Fruit fly (Drosophila melanogaster): Measurements from ENCODE around the gene laf.

The laf gene

DNA sequence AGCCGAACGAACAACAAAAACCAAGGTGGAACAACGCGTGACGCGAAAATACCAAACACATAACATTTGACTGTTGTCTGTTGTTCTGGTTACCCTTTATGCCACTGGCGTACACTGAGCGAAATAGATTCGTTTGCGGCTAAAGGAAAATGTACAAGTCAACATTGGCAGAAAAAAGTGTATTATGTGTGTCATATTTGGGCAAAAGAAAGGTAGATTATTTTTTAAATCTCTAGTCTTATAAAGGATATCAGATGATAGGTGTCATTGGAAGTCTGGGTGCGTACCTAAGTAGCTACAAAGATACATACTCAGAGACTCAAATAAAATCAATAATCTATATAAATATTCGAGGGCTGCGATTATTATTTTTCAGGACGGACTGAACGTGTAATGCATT, 5.5 kb upstream of the laf start:
- TF ChIP-seq CTCF (optimal IDR thresholded peaks at IDR 0.05) (no peak), CG8478 (optimal IDR thresholded peaks at IDR 0.05) (no peak)

DNA sequence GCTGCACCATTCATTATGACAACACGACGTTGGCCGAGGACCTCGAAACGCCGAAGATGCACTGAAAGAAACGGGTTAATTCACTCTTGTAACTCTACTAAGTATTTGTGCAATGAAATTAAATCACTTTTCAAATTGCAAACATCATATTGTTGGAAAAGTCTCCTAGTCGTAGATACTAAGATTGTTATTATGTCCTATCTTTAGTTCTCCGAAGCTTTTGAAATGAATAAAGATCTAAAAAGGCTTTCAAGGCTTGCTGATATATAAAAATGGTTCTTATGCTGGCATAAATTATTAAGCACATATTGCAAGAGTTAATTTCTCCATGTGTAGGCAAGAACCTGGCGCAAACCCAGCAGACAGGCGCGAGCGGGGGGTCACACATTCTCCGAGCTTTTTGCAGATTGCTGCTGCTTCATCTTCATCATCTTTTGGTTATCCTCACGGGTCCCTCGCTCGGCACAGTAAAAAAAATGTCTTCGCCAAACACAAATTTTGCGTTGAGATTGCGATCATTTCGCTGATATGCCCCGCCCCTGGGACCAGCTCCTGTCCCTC, 4.9 kb upstream of the laf start:
- no peak for TF ChIP-seq CG8478 (optimal IDR thresholded peaks at IDR 0.05)
- TF ChIP-seq CTCF (optimal IDR thresholded peaks at IDR 0.05) = no peak

DNA sequence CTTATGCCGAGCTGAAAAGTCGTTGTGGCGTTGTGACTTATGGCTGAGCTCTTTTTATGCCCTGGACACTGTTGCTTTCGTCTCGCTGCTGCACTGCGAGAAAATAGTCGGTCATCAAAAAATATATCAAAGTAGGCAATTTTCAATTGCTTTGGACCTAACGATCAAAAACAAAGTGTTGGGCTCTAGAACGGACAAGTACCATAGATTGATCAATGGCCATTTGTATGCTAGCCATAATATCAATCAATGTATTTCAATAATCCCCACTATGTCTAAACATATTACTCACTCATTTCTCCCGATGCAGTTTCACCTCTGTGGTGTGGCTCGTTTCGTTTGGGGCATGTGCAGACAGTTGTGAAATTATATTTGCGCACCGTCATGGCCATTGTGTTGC, 4.6 kb downstream of the laf start:
- TF ChIP-seq CG8478 (optimal IDR thresholded peaks at IDR 0.05) (no peak), CTCF (optimal IDR thresholded peaks at IDR 0.05) (no peak)

DNA sequence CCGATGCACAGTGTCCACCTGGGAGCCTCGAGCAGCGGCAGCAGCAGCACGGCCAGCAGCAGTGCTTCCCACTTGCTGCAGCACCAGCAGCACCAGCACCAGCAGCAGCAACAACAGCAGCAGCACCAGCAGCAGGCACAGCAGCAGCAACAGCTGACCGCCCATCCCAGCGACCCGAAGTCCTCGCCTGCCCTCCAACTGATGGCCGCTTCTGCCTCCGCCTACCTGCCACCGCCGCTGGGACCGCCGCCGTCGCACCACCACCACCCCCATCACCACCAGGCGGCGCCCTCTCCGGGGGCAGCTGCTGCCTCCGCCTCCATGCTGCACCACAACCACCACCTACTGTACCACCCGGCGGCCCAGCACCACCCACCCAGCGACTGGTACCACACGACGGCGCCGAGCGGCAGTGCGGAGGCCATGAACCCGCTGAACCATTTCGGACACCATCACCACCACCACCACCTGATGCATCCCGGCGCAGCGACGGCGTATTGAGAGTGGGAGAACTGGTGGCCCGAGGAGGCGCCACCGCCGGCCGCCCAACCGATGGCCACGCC, 9.6 kb downstream of the laf start:
- TF ChIP-seq CG8478 (optimal IDR thresholded peaks at IDR 0.05) (no peak), CTCF (optimal IDR thresholded peaks at IDR 0.05) (no peak)

DNA sequence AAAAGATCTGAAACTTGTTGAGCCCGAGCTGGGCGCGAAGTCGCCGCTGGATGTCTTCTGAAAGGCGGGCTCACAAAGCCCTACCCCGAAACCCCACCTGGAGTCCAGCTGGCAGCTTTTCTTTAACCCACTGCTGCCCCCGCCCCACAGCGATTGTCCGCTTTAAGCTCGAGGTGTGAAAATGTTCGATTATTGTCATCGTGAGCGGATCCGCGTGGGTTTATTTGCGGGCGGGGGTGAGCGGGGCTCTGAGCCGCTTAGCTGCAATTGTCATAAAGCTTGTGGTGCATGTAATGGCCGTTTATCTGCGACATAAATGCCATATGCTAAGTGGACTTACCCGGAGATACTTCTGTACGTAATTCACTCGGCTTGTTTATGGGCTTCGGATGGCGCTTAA, 11.4 kb downstream of the laf start:
- no peak for TF ChIP-seq CG8478 (optimal IDR thresholded peaks at IDR 0.05)
- TF ChIP-seq CTCF (optimal IDR thresholded peaks at IDR 0.05) = no peak

DNA sequence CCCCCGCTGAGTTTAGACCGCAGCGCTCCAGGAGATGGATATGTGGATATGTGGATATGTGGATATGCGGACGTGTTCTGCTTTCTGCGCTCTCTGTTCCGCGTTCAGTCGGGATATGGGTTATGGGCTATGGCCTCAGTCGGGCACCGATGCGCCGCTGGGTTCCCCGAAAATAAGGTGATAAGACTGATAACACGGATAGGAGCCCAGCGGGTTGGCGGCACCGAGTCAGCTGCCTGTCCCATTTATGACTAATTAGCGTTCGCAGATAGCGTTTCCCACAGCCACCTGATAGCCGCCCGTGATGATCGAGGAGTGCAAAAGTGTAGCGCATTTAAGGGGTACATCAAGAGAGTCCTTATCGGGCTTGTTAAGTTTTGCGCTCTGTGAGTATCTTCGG, 12.3 kb downstream of the laf start:
- TF ChIP-seq CG8478 (optimal IDR thresholded peaks at IDR 0.05) (no peak), CTCF (optimal IDR thresholded peaks at IDR 0.05) (no peak)

DNA sequence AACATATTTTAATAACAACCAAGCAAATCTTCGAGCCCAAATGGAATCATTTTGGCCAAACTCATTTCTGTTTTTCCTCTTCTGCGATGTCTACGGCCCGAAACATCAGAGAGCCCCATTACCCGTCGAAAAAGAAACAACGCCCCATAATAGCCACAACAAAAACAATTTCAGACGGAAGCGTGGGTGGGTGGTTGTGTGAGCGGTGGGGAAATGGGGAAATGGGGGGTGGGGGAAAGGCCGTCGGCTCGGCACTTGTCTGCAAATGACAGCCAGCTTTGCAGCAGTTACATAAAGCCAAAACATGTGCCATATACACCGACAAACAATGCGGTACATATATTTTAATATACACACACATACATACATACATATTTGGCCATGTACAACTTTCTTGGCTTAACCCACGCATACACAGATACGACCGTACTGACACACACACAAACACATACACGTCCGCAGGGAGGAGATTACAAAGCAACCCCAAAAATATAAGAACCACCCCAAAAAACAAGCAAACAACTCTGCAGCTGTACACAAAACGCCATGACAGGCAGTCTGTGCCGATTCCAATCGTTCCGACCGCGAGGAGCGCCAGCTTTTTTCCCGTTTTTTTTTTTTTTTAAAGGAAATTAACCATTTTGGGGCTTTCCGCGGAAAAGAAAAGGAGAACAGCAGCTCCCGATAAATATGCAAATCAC, 13.3 kb downstream of the laf start:
- TF ChIP-seq CG8478 (optimal IDR thresholded peaks at IDR 0.05) (no peak), CTCF (optimal IDR thresholded peaks at IDR 0.05) (no peak)

DNA sequence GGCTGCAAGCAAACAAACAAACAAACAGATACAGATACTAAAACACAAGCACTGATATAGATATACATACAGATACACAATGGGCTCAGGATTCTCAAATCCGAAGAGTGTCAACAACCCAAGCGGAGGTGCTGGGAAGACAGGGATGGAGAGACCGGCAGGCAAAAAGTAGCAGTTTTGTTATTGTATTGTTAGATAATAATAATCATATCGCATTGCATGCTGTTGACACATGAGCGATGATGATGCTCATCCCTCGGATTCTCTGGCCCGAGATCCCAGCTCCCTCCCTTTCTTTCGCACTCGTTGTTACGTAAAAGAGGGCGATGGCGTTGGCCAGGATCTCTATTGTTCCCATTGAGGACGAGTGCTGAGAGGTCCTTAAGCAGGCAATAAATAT, 14.5 kb downstream of the laf start:
- TF ChIP-seq CTCF (optimal IDR thresholded peaks at IDR 0.05) = no peak
- no peak for TF ChIP-seq CG8478 (optimal IDR thresholded peaks at IDR 0.05)

DNA sequence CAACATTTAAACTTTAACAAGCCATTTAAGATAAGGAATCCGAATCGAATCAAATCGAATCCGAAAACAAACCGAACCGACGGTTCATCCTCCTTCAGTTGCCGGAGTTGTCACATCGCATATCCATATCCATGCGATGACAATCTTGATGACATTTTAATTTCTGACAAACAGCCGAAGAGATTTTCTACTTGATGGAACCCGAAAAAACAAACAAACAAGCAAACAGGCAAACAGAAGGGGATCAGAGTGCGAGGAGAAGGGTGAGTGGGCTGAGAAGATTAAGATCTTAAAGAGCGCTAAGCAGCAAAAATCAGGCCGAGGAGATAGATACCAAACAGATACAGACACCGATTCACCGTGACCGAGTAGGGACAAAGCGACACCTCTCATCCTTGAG, 17.2 kb downstream of the laf start:
- no peak for TF ChIP-seq CG8478 (optimal IDR thresholded peaks at IDR 0.05)
- no peak for TF ChIP-seq CTCF (optimal IDR thresholded peaks at IDR 0.05)

DNA sequence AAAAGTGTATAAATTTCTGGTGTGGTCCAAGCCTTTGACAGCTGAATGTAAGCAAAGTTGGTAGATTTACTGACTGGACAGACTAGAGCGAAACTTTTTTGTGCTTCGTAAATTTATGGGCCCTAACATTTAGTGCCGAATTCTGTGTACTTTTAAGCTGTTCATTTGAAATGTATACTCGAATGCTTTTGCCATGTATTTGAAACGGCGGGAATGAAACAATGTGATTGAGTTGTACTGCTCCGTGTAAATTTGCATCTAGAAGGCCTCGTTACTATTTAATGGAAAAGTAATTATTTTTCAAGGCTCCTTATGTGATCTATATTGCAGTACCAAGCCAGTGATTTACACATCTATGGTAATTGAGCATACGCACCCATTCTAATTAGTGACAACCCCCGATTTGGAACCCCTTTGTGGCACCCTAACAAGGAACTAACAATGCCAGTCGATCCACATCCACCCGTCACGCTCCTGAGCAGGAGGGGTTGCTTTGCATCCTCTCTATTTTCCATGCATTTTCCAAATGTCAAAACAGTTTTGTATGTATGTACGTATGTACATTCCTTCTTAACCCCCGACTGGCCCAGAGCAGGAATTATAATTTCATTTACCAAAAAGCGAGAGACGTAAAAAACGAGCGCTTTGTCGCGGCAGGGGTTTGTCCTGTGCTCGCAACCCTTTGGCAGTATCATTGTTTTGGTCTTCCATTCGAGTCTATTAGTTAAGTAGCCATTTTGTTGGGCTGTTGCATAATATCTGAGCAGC, 19.6 kb downstream of the laf start:
- TF ChIP-seq CG8478 (optimal IDR thresholded peaks at IDR 0.05) = no peak
- TF ChIP-seq CTCF (optimal IDR thresholded peaks at IDR 0.05) = no peak

DNA sequence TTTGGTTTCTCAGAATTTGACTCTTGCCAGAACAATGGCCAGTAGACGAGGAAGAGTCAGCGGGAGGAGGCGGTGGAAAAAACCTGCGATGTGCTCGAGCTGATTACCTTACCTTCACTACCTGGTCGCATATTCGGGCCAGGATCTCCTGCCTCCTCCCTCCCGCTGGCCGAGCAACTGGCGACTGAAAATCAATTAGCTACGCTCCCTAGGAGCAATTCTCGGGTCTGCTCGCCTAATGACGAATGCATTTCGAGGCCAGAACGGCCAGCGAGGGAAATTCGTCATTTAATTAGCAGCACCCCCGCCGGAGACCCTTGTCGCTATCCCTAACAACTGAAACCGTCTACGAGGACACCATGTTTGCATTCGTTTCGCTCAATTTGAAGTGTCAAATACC, 20.3 kb downstream of the laf start:
- no peak for TF ChIP-seq CTCF (optimal IDR thresholded peaks at IDR 0.05)
- TF ChIP-seq CG8478 (optimal IDR thresholded peaks at IDR 0.05) = no peak

DNA sequence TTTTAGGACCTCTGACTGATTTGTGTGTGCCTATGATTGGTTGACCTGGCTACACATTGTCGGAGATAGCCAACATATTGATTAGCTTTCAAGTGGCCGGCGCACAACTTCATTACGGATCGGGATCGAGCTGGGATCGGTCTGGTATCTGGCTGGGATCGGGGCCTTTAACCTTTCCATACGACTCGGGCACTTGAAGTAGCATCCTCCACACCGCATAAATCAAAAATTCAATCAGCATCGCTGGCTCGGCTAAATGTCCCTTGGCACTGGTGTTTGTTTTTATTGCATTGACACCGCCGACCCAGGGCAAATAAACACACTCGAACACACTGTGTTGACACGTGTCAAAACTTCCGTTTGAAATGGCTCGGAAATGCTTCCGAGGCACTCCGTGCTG, 22.6 kb downstream of the laf start:
- TF ChIP-seq CG8478 (optimal IDR thresholded peaks at IDR 0.05) (no peak), CTCF (optimal IDR thresholded peaks at IDR 0.05) (no peak)

DNA sequence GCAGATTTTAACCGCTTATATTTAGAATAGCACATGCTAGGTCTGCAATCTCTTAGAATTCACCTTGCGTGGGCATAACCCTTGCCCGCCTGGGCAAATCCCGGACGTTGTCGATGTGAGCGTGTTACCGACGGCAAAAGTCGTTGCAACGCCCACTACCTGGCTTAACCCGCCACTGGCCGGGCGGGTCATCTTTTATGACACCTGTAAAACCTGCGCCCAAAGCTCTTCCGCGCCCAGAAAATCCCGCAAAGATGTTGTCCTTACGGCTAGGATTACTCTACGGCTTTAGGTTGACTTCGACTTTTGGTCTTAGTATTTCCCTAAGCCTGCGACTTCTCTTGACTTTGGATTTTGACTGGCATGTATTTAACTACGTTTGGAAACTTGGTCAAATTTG, 24.1 kb downstream of the laf start:
- TF ChIP-seq CG8478 (optimal IDR thresholded peaks at IDR 0.05) (no peak), CTCF (optimal IDR thresholded peaks at IDR 0.05) (no peak)

DNA sequence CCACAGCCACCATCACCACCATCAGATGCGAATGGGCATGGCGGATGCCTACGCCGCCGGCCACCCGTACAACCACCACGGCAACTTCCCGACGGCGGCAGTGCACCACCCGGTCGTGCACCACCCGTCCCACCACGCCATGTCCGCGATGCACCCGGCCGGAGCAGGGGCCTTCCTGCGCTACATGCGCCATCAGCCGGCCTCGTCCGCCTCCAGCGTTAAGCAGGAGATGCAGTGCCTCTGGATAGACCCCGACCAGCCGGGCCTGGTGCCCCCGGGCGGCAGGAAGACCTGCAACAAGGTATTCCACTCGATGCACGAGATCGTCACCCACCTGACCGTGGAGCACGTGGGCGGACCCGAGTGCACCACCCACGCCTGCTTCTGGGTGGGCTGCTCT, 24.8 kb downstream of the laf start:
- TF ChIP-seq CG8478 (optimal IDR thresholded peaks at IDR 0.05) (no peak), CTCF (optimal IDR thresholded peaks at IDR 0.05) (no peak)

DNA sequence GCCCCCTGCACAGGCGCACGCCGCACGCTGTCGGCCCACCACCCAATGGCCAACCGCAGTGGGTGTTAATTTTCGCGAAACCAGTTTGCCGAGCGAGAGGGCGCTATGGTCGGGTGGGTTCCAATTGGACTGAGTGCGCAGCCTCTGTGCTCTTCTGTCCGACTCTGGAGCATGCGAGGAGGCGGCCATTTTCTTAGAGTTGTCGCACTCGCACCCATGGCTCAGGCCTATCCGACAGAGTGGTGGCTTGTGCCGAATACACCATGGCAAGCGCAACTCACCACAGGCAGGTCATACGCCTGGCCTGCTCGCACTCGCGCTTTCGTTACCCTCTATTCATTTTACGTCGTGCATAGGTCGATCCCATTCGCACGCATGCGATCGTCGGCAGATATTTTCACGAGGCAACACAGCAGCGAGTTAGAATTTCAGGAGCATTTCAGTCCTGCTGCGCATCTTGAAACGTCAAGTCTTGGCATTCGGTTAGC, 25.9 kb downstream of the laf start, which contains the start of gene opa:
TSS of gene opa (plus strand) at position 441 of the 488 bp plus-strand sequence.
- TF ChIP-seq CTCF (optimal IDR thresholded peaks at IDR 0.05) (peak; percentile 32 to 39), CG8478 (optimal IDR thresholded peaks at IDR 0.05) (peak; percentile 62)

All from S2 (cell line).